Worm (Caenorhabditis elegans): ENCODE measurements around the gene ttll-15.

The ttll-15 gene

ce11 chrV:10358238-10358637 is at the start of gene ttll-15:
Gene ttll-15 (plus strand): TSS chrV:10358538.
- no peak for TF ChIP-seq unc-3 (GFP tag; conservative IDR thresholded peaks at IDR 0.05)
- TF ChIP-seq unc-3 (tag; optimal IDR thresholded peaks at IDR 0.05) = no peak
- no peak for TF ChIP-seq pros-1 (tag; optimal IDR thresholded peaks at IDR 0.05)
- no peak for TF ChIP-seq pqm-1 (tag; optimal IDR thresholded peaks at IDR 0.05)
- no peak for TF ChIP-seq eyg-1 (tag; optimal IDR thresholded peaks at IDR 0.05)
- TF ChIP-seq gmeb-2 (tag; optimal IDR thresholded peaks at IDR 0.05) = no peak
- no peak for TF ChIP-seq hlh-6 (tag; optimal IDR thresholded peaks at IDR 0.05)
- TF ChIP-seq C08G9.2 (tag; optimal IDR thresholded peaks at IDR 0.05) = no peak
- no peak for TF ChIP-seq unc-55 (GFP tag; optimal IDR thresholded peaks at IDR 0.05)
- no peak for TF ChIP-seq dve-1 (tag; optimal IDR thresholded peaks at IDR 0.05)
- TF ChIP-seq rnt-1 (tag; optimal IDR thresholded peaks at IDR 0.05) = no peak
- TF ChIP-seq ceh-24 (tag; optimal IDR thresholded peaks at IDR 0.05) = no peak
- no peak for TF ChIP-seq ceh-9 (tag; optimal IDR thresholded peaks at IDR 0.05)
- TF ChIP-seq ceh-34 (tag; optimal IDR thresholded peaks at IDR 0.05) = no peak

DNA sequence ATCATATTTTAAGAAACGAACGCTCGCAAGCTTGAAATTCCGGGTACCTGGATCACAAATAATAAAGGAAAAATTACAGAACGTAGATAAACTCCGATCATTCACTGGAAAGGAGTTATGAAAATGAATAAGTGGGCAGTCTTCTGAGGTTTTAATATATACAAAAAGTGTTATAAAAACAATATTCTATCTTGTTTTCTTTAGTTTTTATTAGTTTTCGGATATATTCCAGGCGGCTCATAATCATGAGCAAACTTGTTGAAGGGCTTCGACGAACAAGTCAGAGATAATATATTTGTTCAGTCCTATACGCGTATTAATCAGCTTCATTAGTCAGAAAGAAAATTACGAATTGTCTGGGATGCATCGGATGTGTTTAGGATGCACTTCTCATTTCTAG is 44.4 kb upstream of the ttll-15 start, which contains the start of gene gcy-6:
Gene gcy-6 (minus strand): TSS at position 101 of the 400 bp plus-strand sequence.
- TF ChIP-seq unc-3 (GFP tag; conservative IDR thresholded peaks at IDR 0.05) (no peak), unc-3 (tag; optimal IDR thresholded peaks at IDR 0.05) (no peak), elt-4 (tag; optimal IDR thresholded peaks at IDR 0.05) (no peak), lin-11 (tag; optimal IDR thresholded peaks at IDR 0.05) (no peak), C08G9.2 (tag; optimal IDR thresholded peaks at IDR 0.05) (no peak), che-1 (tag; optimal IDR thresholded peaks at IDR 0.05) (no peak), hlh-6 (tag; optimal IDR thresholded peaks at IDR 0.05) (no peak), ceh-48 (tag; optimal IDR thresholded peaks at IDR 0.05) (no peak), madf-2 (tag; optimal IDR thresholded peaks at IDR 0.05) (no peak), Y22D7AL.16 (tag; optimal IDR thresholded peaks at IDR 0.05) (no peak)

DNA sequence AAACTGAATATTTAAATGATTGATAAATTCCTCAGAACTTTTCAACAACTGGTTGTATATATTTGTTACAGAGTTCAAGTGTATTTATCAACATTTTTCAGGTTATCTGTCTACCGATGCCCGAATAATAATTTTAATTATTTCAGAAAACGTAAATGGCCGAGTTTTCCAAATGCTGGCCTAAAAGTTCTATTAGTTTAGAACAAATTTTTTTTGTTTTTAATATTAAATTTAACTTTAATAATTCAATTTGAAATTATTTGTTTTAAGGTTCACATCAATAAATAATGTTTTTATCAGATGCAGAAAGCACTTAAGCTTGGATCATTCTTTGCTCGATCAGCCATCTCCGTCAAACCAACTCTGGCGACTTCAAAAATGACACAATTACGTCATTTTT is 44.0 kb upstream of the ttll-15 start, which contains the start of gene trx-2:
Gene trx-2 (plus strand): TSS at position 301 of the 400 bp plus-strand sequence.
- no peak for TF ChIP-seq che-1 (tag; optimal IDR thresholded peaks at IDR 0.05)
- TF ChIP-seq gmeb-2 (tag; optimal IDR thresholded peaks at IDR 0.05) = no peak

- TF ChIP-seq T23F11.4 (GFP tag; optimal IDR thresholded peaks at IDR 0.05) (no peak), nhr-11 (tag; optimal IDR thresholded peaks at IDR 0.05) (no peak), F13H6.1 (tag; optimal IDR thresholded peaks at IDR 0.05) (no peak), ceh-9 (tag; optimal IDR thresholded peaks at IDR 0.05) (no peak), pros-1 (tag; optimal IDR thresholded peaks at IDR 0.05) (no peak)
Observed at ce11 chrV:10317294-10317693, 41.0 kb upstream of the ttll-15 start, which contains the start of gene asps-1. Gene asps-1 (minus strand): TSS chrV:10317394.

- no peak for TF ChIP-seq pag-3 (tag; optimal IDR thresholded peaks at IDR 0.05; ENCODE audit: borderline replicate concordance)
Observed at ce11 chrV:10319434-10319833, 38.9 kb upstream of the ttll-15 start, which contains the start of gene B0024.11. Gene B0024.11 (minus strand): TSS chrV:10319534.

DNA sequence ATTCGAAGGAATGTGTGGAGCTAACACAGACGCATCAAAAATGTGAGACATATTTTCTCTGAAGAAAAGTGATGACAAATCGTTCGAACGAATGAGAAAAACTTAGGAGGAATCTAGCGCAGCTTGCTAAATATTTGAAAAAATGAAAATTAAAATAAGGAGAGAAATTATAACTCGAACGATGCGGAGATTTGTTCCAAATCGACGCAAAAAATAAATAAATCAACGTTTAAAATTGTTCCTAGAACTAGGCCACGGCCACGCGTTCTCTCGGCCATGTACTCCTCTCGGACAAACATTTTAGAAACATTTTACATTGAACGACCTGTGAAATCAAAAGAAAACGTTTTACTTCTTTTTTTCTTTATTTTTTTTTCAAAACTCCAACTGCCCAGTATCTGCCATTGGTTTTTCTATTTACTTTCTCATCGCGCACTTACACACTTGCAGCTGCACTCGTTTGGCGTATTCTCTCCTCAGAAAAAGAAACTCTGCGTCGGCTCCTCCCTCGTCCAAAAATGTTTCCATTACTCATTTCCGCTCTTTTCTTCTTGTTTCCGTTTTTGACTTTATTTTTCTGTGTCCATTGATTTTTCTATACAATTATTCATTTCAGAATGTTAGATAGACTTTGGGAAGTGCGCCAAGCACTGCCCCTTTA is 38.1 kb upstream of the ttll-15 start, which contains the start of the genes gna-1 and B0024.13:
Gene gna-1 (minus strand): TSS at position 51 of the 661 bp plus-strand sequence.
Gene B0024.13 (plus strand): TSS at position 611 of the 661 bp plus-strand sequence.
- TF ChIP-seq Y22D7AL.16 (tag; optimal IDR thresholded peaks at IDR 0.05) (no peak), che-1 (tag; optimal IDR thresholded peaks at IDR 0.05) (no peak), elt-4 (tag; optimal IDR thresholded peaks at IDR 0.05) (no peak), K09A11.1 (tag; optimal IDR thresholded peaks at IDR 0.05; ENCODE audit: insufficient read depth) (no peak), lin-11 (tag; optimal IDR thresholded peaks at IDR 0.05) (no peak), tbx-2 (tag; optimal IDR thresholded peaks at IDR 0.05) (peak; percentile 63), hlh-13 (GFP tag; optimal IDR thresholded peaks at IDR 0.05) (no peak), K02D7.2 (tag; optimal IDR thresholded peaks at IDR 0.05) (no peak), sox-2 (GFP tag; IDR thresholded peaks at IDR 0.05) (no peak), fkh-6 (tag; optimal IDR thresholded peaks at IDR 0.05) (no peak), npax-4 (tag; optimal IDR thresholded peaks at IDR 0.05) (no peak), ceh-30 (tag; optimal IDR thresholded peaks at IDR 0.05) (no peak), rnt-1 (tag; optimal IDR thresholded peaks at IDR 0.05) (no peak), hlh-30 (tag; optimal IDR thresholded peaks at IDR 0.05; ENCODE audit: insufficient read depth) (no peak), ama-1 (optimal IDR thresholded peaks at IDR 0.05) (no peak), nhr-232 (tag; optimal IDR thresholded peaks at IDR 0.05) (no peak), ceh-48 (tag; optimal IDR thresholded peaks at IDR 0.05) (no peak), ttx-3 (tag; optimal IDR thresholded peaks at IDR 0.05) (no peak), fax-1 (tag; optimal IDR thresholded peaks at IDR 0.05) (no peak), nfya-1 (tag; optimal IDR thresholded peaks at IDR 0.05) (no peak), pqm-1 (tag; optimal IDR thresholded peaks at IDR 0.05) (no peak), pha-4 (tag; optimal IDR thresholded peaks at IDR 0.05) (no peak), ceh-14 (tag; optimal IDR thresholded peaks at IDR 0.05) (no peak), dve-1 (tag; optimal IDR thresholded peaks at IDR 0.05) (no peak), tbx-7 (tag; optimal IDR thresholded peaks at IDR 0.05) (peak; percentile 60)
